Worm (Caenorhabditis elegans) whole organism, L1 larva: ENCODE results near the gene str-44.
A peak's percentile ranks its signal among the peaks of the same experiment; 100 is the strongest.

Experiments used
- C16A3.4 ChIP-seq: fragments of 150-350 bp; optimal IDR thresholded peaks from 2 replicates; lab custom pipeline; 2014; ENCODE audit warnings: missing biosample characterization, missing genetic modification characterization
- F16B12.6 ChIP-seq: fragments of 150-350 bp; optimal IDR thresholded peaks from 2 replicates; lab custom pipeline; 2014; ENCODE audit warnings: missing biosample characterization, missing genetic modification characterization
- aha-1 ChIP-seq: fragments of 150-350 bp; optimal IDR thresholded peaks from 2 replicates; lab custom pipeline; 2014; ENCODE audit warnings: missing biosample characterization, missing genetic modification characterization
- alr-1 ChIP-seq: fragments of 200-800 bp; sonication (Bioruptor generic); optimal IDR thresholded peaks from 2 replicates; lab custom pipeline; 2018; ENCODE audit warnings: borderline replicate concordance, mild to moderate bottlenecking, missing genetic modification characterization, missing compliant biosample characterization
- aly-2 ChIP-seq: fragments of 150-350 bp; optimal IDR thresholded peaks from 2 replicates; lab custom pipeline; 2014; ENCODE audit warnings: missing biosample characterization, missing genetic modification characterization
- ceh-8 ChIP-seq: fragments of 200-800 bp; sonication (Bioruptor generic); optimal IDR thresholded peaks from 2 replicates; lab custom pipeline; 2018; ENCODE audit warnings: mild to moderate bottlenecking, missing genetic modification characterization, moderate library complexity, missing compliant biosample characterization
- ceh-82 ChIP-seq, 3 experiments: fragments of 150-350 bp in 1 of 3; sonication (generic microtip) in 2 of 3; optimal IDR thresholded peaks; 2 replicates each; lab custom pipeline; 2014 to 2017; ENCODE audit warnings: missing biosample characterization in 3 of 3, missing genetic modification characterization in 3 of 3
- ceh-88 ChIP-seq: fragments of 200-800 bp; sonication (Bioruptor generic); IDR thresholded peaks from 2 replicates; pipeline ENCODE4 v1.3.6; 2022; ENCODE audit warnings: missing genetic modification characterization, missing compliant biosample characterization
- dpl-1 ChIP-seq, 3 experiments: fragments of 150-350 bp in 2 of 3; sonication (generic microtip) in 1 of 3; optimal IDR thresholded peaks; 2 replicates each; lab custom pipeline; 2014 to 2017; ENCODE audit warnings: missing biosample characterization in 3 of 3, missing genetic modification characterization in 3 of 3, missing genetic modification reagents in 3 of 3
- dsc-1 ChIP-seq: sonication (generic microtip); optimal IDR thresholded peaks from 2 replicates; lab custom pipeline; 2016; ENCODE audit warnings: mild to moderate bottlenecking, missing genetic modification characterization, missing compliant biosample characterization
- efl-1 ChIP-seq, 4 experiments: fragments of 150-350 bp; optimal IDR thresholded peaks in 3 of 4; peaks in 1 of 4; 1 replicate in 1 of 4; 2 replicates in 3 of 4; lab custom pipeline; 2014; ENCODE audit warnings: missing biosample characterization in 2 of 4, missing genetic modification characterization in 2 of 4, missing genetic modification reagents in 2 of 4
- efl-3 ChIP-seq: fragments of 200-800 bp; sonication (Bioruptor generic); optimal IDR thresholded peaks from 2 replicates; lab custom pipeline; 2018; ENCODE audit warnings: mild to moderate bottlenecking, missing genetic modification characterization, missing compliant biosample characterization
- elt-3 ChIP-seq, 6 experiments: fragments of 150-350 bp in 1 of 6; sonication (generic microtip); optimal IDR thresholded peaks; 2 replicates each; lab custom pipeline; 2017 to 2018; ENCODE audit warnings: missing biosample characterization in 6 of 6, missing genetic modification characterization in 6 of 6, inconsistent platforms in 1 of 6
- fkh-8 ChIP-seq: sonication (generic microtip); optimal IDR thresholded peaks from 2 replicates; lab custom pipeline; 2016; ENCODE audit warnings: mild to moderate bottlenecking, missing genetic modification characterization, missing compliant biosample characterization
- fos-1 ChIP-seq: fragments of 150-350 bp; optimal IDR thresholded peaks from 2 replicates; lab custom pipeline; 2014; ENCODE audit warnings: missing biosample characterization, missing genetic modification characterization
- hlh-17 ChIP-seq: fragments of 200-800 bp; sonication (Bioruptor generic); optimal IDR thresholded peaks from 2 replicates; lab custom pipeline; 2018; ENCODE audit warnings: missing genetic modification characterization, mild to moderate bottlenecking, missing compliant biosample characterization, moderate library complexity, borderline replicate concordance
- isw-1 ChIP-seq: fragments of 200-800 bp; sonication (Bioruptor generic); IDR thresholded peaks from 2 replicates; pipeline ENCODE4 v1.3.6; 2022; ENCODE audit warnings: missing genetic modification characterization, missing compliant biosample characterization
- jun-1 ChIP-seq: fragments of 150-350 bp; optimal IDR thresholded peaks from 2 replicates; lab custom pipeline; 2014; ENCODE audit warnings: missing biosample characterization, missing genetic modification reagents, missing genetic modification characterization
- lin-13 ChIP-seq: fragments of 150-350 bp; optimal IDR thresholded peaks from 2 replicates; lab custom pipeline; 2014; ENCODE audit warnings: missing biosample characterization, missing genetic modification reagents, missing genetic modification characterization
- lin-14 ChIP-seq: fragments of 200-800 bp; sonication (Bioruptor generic); optimal IDR thresholded peaks from 2 replicates; lab custom pipeline; 2018; ENCODE audit warnings: mild to moderate bottlenecking, missing genetic modification characterization, moderate library complexity, missing compliant biosample characterization
- lin-15B ChIP-seq: fragments of 150-350 bp; sonication (generic microtip); optimal IDR thresholded peaks from 3 replicates; lab custom pipeline; 2014; ENCODE audit warnings: missing biosample characterization, missing genetic modification characterization
- lin-39 ChIP-seq: fragments of 150-350 bp; optimal IDR thresholded peaks from 2 replicates; lab custom pipeline; 2014; ENCODE audit warnings: missing biosample characterization, missing genetic modification reagents, missing genetic modification characterization
- lir-3 ChIP-seq: sonication (generic microtip); optimal IDR thresholded peaks from 2 replicates; lab custom pipeline; 2016; ENCODE audit warnings: mild to moderate bottlenecking, missing genetic modification characterization, moderate library complexity, missing compliant biosample characterization; ENCODE audit not compliant: poor library complexity
- lsy-2 ChIP-seq, 2 experiments: fragments of 150-350 bp; optimal IDR thresholded peaks; 2 replicates each; lab custom pipeline; 2014; ENCODE audit warnings: missing biosample characterization in 2 of 2, missing genetic modification characterization in 2 of 2
- mab-9 ChIP-seq: fragments of 200-800 bp; sonication (Bioruptor generic); IDR thresholded peaks from 2 replicates; pipeline ENCODE4 v1.3.6; 2022; ENCODE audit warnings: missing genetic modification reagents, missing genetic modification characterization, missing compliant biosample characterization
- mdl-1 ChIP-seq, 2 experiments: fragments of 150-350 bp; optimal IDR thresholded peaks; 2 replicates each; lab custom pipeline; 2014 to 2017; ENCODE audit warnings: missing biosample characterization in 2 of 2, missing genetic modification characterization in 2 of 2, inconsistent platforms in 1 of 2
- mep-1 ChIP-seq: fragments of 150-350 bp; optimal IDR thresholded peaks from 2 replicates; lab custom pipeline; 2014; ENCODE audit warnings: missing biosample characterization, missing genetic modification characterization
- nhr-12 ChIP-seq: sonication (generic microtip); optimal IDR thresholded peaks from 2 replicates; lab custom pipeline; 2017; ENCODE audit warnings: missing biosample characterization, missing genetic modification characterization
- nhr-20 ChIP-seq: sonication (generic microtip); optimal IDR thresholded peaks from 2 replicates; lab custom pipeline; 2016; ENCODE audit warnings: mild to moderate bottlenecking, missing genetic modification characterization, missing compliant biosample characterization
- nhr-28 ChIP-seq: fragments of 150-350 bp; optimal IDR thresholded peaks from 2 replicates; lab custom pipeline; 2014; ENCODE audit warnings: missing biosample characterization, missing genetic modification characterization
- nhr-47 ChIP-seq: sonication (generic microtip); optimal IDR thresholded peaks from 2 replicates; lab custom pipeline; 2016; ENCODE audit warnings: mild to moderate bottlenecking, missing genetic modification characterization, moderate library complexity, missing compliant biosample characterization
- nhr-71 ChIP-seq: sonication (generic microtip); optimal IDR thresholded peaks from 2 replicates; lab custom pipeline; 2016; ENCODE audit warnings: mild to moderate bottlenecking, missing genetic modification characterization, moderate library complexity, missing compliant biosample characterization
- nhr-76 ChIP-seq: sonication (generic microtip); optimal IDR thresholded peaks from 2 replicates; lab custom pipeline; 2017; ENCODE audit warnings: missing biosample characterization, missing genetic modification characterization
- nhr-77 ChIP-seq: fragments of 150-350 bp; optimal IDR thresholded peaks from 2 replicates; lab custom pipeline; 2014; ENCODE audit warnings: missing biosample characterization, missing genetic modification characterization
- nhr-85 ChIP-seq: sonication (generic microtip); peaks from one replicate; lab custom pipeline; 2016; ENCODE audit warnings: missing genetic modification characterization, inconsistent platforms, missing compliant biosample characterization
- pag-3 ChIP-seq: sonication (generic microtip); optimal IDR thresholded peaks from 2 replicates; lab custom pipeline; 2017; ENCODE audit warnings: missing genetic modification characterization, mild to moderate bottlenecking, missing compliant biosample characterization, antibody characterized with exemption, borderline replicate concordance; ENCODE audit not compliant: insufficient read depth
- pax-3 ChIP-seq: fragments of 200-800 bp; sonication (Bioruptor generic); optimal IDR thresholded peaks from 2 replicates; lab custom pipeline; 2018; ENCODE audit warnings: mild to moderate bottlenecking, missing genetic modification characterization, moderate library complexity, missing compliant biosample characterization
- pqm-1 ChIP-seq: sonication (generic microtip); optimal IDR thresholded peaks from 3 replicates; lab custom pipeline; 2017; ENCODE audit warnings: missing biosample characterization, missing genetic modification characterization
- rnt-1 ChIP-seq: sonication (generic microtip); optimal IDR thresholded peaks from 2 replicates; lab custom pipeline; 2016; ENCODE audit warnings: mild to moderate bottlenecking, missing genetic modification characterization, moderate library complexity, missing compliant biosample characterization
- snu-23 ChIP-seq: sonication (generic microtip); optimal IDR thresholded peaks from 2 replicates; lab custom pipeline; 2016; ENCODE audit warnings: missing genetic modification characterization, missing compliant biosample characterization
- sox-4 ChIP-seq: sonication (generic microtip); optimal IDR thresholded peaks from 2 replicates; lab custom pipeline; 2016; ENCODE audit warnings: missing genetic modification characterization, missing compliant biosample characterization
- swsn-7 ChIP-seq: sonication (generic microtip); optimal IDR thresholded peaks from 2 replicates; lab custom pipeline; 2016; ENCODE audit warnings: missing genetic modification characterization, missing compliant biosample characterization
- unc-130 ChIP-seq: fragments of 150-350 bp; optimal IDR thresholded peaks from 2 replicates; lab custom pipeline; 2017; ENCODE audit warnings: missing biosample characterization, missing genetic modification characterization, inconsistent platforms
- unc-98 ChIP-seq: fragments of 200-800 bp; sonication (Bioruptor generic); IDR thresholded peaks from 2 replicates; pipeline ENCODE4 v1.3.6; 2022; ENCODE audit warnings: missing genetic modification characterization, missing compliant biosample characterization
- vab-15 ChIP-seq: sonication (generic microtip); optimal IDR thresholded peaks from 2 replicates; lab custom pipeline; 2017; ENCODE audit warnings: missing genotype, mild to moderate bottlenecking, missing genetic modification characterization, missing compliant biosample characterization
- xbp-1 ChIP-seq: sonication (generic microtip); optimal IDR thresholded peaks from 2 replicates; lab custom pipeline; 2016; ENCODE audit warnings: missing genetic modification characterization, missing compliant biosample characterization
- ztf-11 ChIP-seq, 2 experiments: sonication (generic microtip); optimal IDR thresholded peaks; 2 replicates each; lab custom pipeline; 2016 to 2017; ENCODE audit warnings: missing genetic modification characterization in 2 of 2, missing biosample characterization in 1 of 2, missing compliant biosample characterization in 1 of 2
- ztf-4 ChIP-seq: fragments of 150-350 bp; optimal IDR thresholded peaks from 2 replicates; lab custom pipeline; 2014; ENCODE audit warnings: missing biosample characterization, missing genetic modification characterization

str-44 gene

ce11 chrIV:7165723-7166122 lies 11.3 kb upstream of the str-44 start, which contains the start of gene rpc-1 (continued):
- TF ChIP-seq jun-1 (tag; lab: Kevin White, UChicago) (no peak), efl-3 (no peak), mdl-1 (tag; optimal IDR thresholded peaks at IDR 0.05; lab: Kevin White, UChicago) (no peak), rnt-1 (tag; lab: Kevin White, UChicago) (peak; percentile 9), nhr-76 (no peak), fos-1 (no peak), mep-1 (tag; lab: Kevin White, UChicago) (peak; percentile 59), aha-1 (no peak), sox-4 (tag; lab: Kevin White, UChicago) (no peak), lin-13 (no peak), fkh-8 (tag; lab: Kevin White, UChicago) (no peak), nhr-28 (no peak), lin-39 (tag; lab: Kevin White, UChicago) (no peak), nhr-20 (tag; lab: Kevin White, UChicago) (peak; percentile 39), C16A3.4 (peak; percentile 12), dsc-1 (tag; lab: Kevin White, UChicago) (no peak), elt-3 (tag; optimal IDR thresholded peaks at IDR 0.05; lab: Kevin White, UChicago) (peak in 1 of 6 experiments; percentile 3), lin-14 (GFP tag; lab: Kevin White, UChicago) (no peak), vab-15 (no peak), unc-98 (GFP tag; lab: Robert Waterston, UW) (no peak), swsn-7 (tag; lab: Kevin White, UChicago) (peak; percentile 4), ceh-8 (GFP tag; lab: Kevin White, UChicago) (no peak), hlh-17 (GFP tag; lab: Kevin White, UChicago) (no peak), efl-1 (optimal IDR thresholded peaks at IDR 0.05; lab: Kevin White, UChicago) (peak; percentile 50 to 79), efl-1 (GFP tag; optimal IDR thresholded peaks at IDR 0.05 in 1 of 2; lab: Kevin White, UChicago) (peak; percentile 74 to 98), mab-9 (GFP tag; lab: Robert Waterston, UW) (no peak), ceh-82 (tag; optimal IDR thresholded peaks at IDR 0.05; lab: Kevin White, UChicago) (peak; percentile 8 to 43 (median 39)), unc-130 (tag; lab: Kevin White, UChicago) (no peak), nhr-71 (tag; lab: Kevin White, UChicago) (peak; percentile 42), xbp-1 (tag; lab: Kevin White, UChicago) (no peak), ceh-88 (no peak), ztf-11 (tag; optimal IDR thresholded peaks at IDR 0.05; lab: Kevin White, UChicago) (no peak), aly-2 (no peak), nhr-77 (tag; lab: Kevin White, UChicago) (no peak), pqm-1 (no peak), nhr-47 (tag; lab: Kevin White, UChicago) (peak; percentile 46), pax-3 (no peak), nhr-12 (tag; lab: Kevin White, UChicago) (no peak), lin-15B (tag; lab: Kevin White, UChicago) (peak; percentile 42), pag-3 (no peak)
- TF ChIP-seq, all 84 proteins: peak for 20

ce11 chrIV:7166553-7166952 lies 10.4 kb upstream of the str-44 start, which contains the start of gene C42D4.18:
Gene C42D4.18, plus strand, starts transcription at chrIV:7166783.
- peak; percentile 38 for TF ChIP-seq nhr-47 (tag; lab: Kevin White, UChicago)
- TF ChIP-seq F16B12.6 (tag; lab: Kevin White, UChicago): peak; percentile 16
- TF ChIP-seq ztf-4 (tag; lab: Kevin White, UChicago): no peak
- TF ChIP-seq alr-1 (tag; lab: Kevin White, UChicago): no peak
- peak; percentile 37 for TF ChIP-seq fkh-8 (tag; lab: Kevin White, UChicago)
- peak; percentile 65 to 73 for TF ChIP-seq efl-1 (optimal IDR thresholded peaks at IDR 0.05; lab: Kevin White, UChicago)
- peak in 1 of 2 experiments; percentile 82 for TF ChIP-seq efl-1 (GFP tag; optimal IDR thresholded peaks at IDR 0.05 in 1 of 2; lab: Kevin White, UChicago)
- peak; percentile 53 for TF ChIP-seq mep-1 (tag; lab: Kevin White, UChicago)
- peak in 1 of 2 experiments; percentile 29 for TF ChIP-seq mdl-1 (tag; optimal IDR thresholded peaks at IDR 0.05; lab: Kevin White, UChicago)
- TF ChIP-seq lsy-2 (tag; optimal IDR thresholded peaks at IDR 0.05; lab: Kevin White, UChicago): peak; percentile 36 to 44
- peak; percentile 44 for TF ChIP-seq nhr-85 (tag; lab: Kevin White, UChicago)
- TF ChIP-seq rnt-1 (tag; lab: Kevin White, UChicago): peak; percentile 38
- peak; percentile 57 for TF ChIP-seq nhr-71 (tag; lab: Kevin White, UChicago)
- peak; percentile 7 for TF ChIP-seq lir-3 (tag; lab: Kevin White, UChicago)
- no peak for TF ChIP-seq pqm-1
- TF ChIP-seq elt-3 (tag; optimal IDR thresholded peaks at IDR 0.05; lab: Kevin White, UChicago): no peak
- TF ChIP-seq dpl-1 (GFP tag; optimal IDR thresholded peaks at IDR 0.05; lab: Kevin White, UChicago): peak; percentile 8 to 27 (median 13)
- no peak for TF ChIP-seq nhr-77 (tag; lab: Kevin White, UChicago)
- peak; percentile 50 for TF ChIP-seq snu-23 (GFP tag; lab: Kevin White, UChicago)
- TF ChIP-seq ceh-82 (tag; optimal IDR thresholded peaks at IDR 0.05; lab: Kevin White, UChicago): peak in 1 of 3 experiments; percentile 31
- TF ChIP-seq isw-1: peak; percentile 24
- peak; percentile 25 for TF ChIP-seq swsn-7 (tag; lab: Kevin White, UChicago)
- peak; percentile 42 for TF ChIP-seq dsc-1 (tag; lab: Kevin White, UChicago)
- TF ChIP-seq, all 84 proteins: peak for 17
